Fruit fly (Drosophila melanogaster) whole organism, wandering third instar larva: ENCODE results near the gene RYa-R.

ENCODE experiments used
- CG32264 ChIP-seq: fragments of 200-800 bp; sonication (Bioruptor generic); optimal IDR thresholded peaks from 2 replicates; lab custom pipeline; 2016; ENCODE audit warnings: missing biosample characterization, missing genetic modification characterization
- HLH106 ChIP-seq: fragments of 200-800 bp; optimal IDR thresholded peaks from 3 replicates; lab custom pipeline; 2019; ENCODE audit warnings: missing biosample characterization, mild to moderate bottlenecking, missing genetic modification characterization, moderate library complexity
- OdsH ChIP-seq: fragments of 200-800 bp; sonication (Bioruptor generic); optimal IDR thresholded peaks from 2 replicates; lab custom pipeline; 2016; ENCODE audit warnings: missing biosample characterization, mild to moderate bottlenecking, missing genetic modification characterization
- Rel ChIP-seq, 2 experiments: fragments of 200-800 bp; sonication (Bioruptor generic) in 1 of 2; optimal IDR thresholded peaks; 2 replicates in 1 of 2; 3 replicates in 1 of 2; lab custom pipeline; 2016 to 2019; ENCODE audit warnings: mild to moderate bottlenecking in 2 of 2, missing biosample characterization in 2 of 2, missing genetic modification characterization in 2 of 2, moderate library complexity in 1 of 2
- br ChIP-seq: fragments of 200-800 bp; sonication (Bioruptor generic); optimal IDR thresholded peaks from 2 replicates; lab custom pipeline; 2016; ENCODE audit warnings: missing biosample characterization, missing genetic modification characterization
- dl ChIP-seq, 2 experiments: fragments of 175-275, 200-275 bp in 1 of 2; fragments of 200-275 bp in 1 of 2; sonication (Bioruptor generic); optimal IDR thresholded peaks; lab custom pipeline; 2018; ENCODE audit warnings: mild to moderate bottlenecking in 2 of 2, missing biosample characterization in 2 of 2, missing genetic modification characterization in 2 of 2, moderate library complexity in 2 of 2; ENCODE audit not compliant: partially characterized antibody in 2 of 2, insufficient read depth in 1 of 2
- fru ChIP-seq: fragments of 200-800 bp; sonication (Bioruptor generic); optimal IDR thresholded peaks from 3 replicates; lab custom pipeline; 2016; ENCODE audit warnings: missing biosample characterization, mild to moderate bottlenecking, missing genetic modification characterization
- h ChIP-seq: fragments of 200-800 bp; sonication (Bioruptor generic); optimal IDR thresholded peaks from 3 replicates; lab custom pipeline; 2016; ENCODE audit warnings: missing biosample characterization, mild to moderate bottlenecking, missing genetic modification characterization
- jim ChIP-seq: fragments of 175-275, 200-325 bp; sonication (Bioruptor generic); optimal IDR thresholded peaks from 2 replicates; lab custom pipeline; 2016; ENCODE audit warnings: missing biosample characterization, mild to moderate bottlenecking, missing genetic modification characterization
- pan ChIP-seq: fragments of >200 bp; optimal IDR thresholded peaks from 2 replicates; lab custom pipeline; 2017
- psq ChIP-seq: fragments of 200-800 bp; sonication (Bioruptor generic); optimal IDR thresholded peaks from 3 replicates; lab custom pipeline; 2017; ENCODE audit warnings: missing biosample characterization, mild to moderate bottlenecking, missing genetic modification characterization, moderate library complexity
- sv ChIP-seq: fragments of 200-800 bp; sonication (Bioruptor generic); optimal IDR thresholded peaks from 3 replicates; lab custom pipeline; 2016; ENCODE audit warnings: missing biosample characterization, missing genetic modification characterization
- tai ChIP-seq: sonication (Bioruptor generic); optimal IDR thresholded peaks from 2 replicates; lab custom pipeline; 2016; ENCODE audit warnings: missing biosample characterization, missing genetic modification characterization
- usp ChIP-seq: fragments of >200 bp; optimal IDR thresholded peaks from 2 replicates; lab custom pipeline; 2017; ENCODE audit warnings: missing biosample characterization, missing genetic modification characterization

- TF ChIP-seq Rel (GFP tag; optimal IDR thresholded peaks at IDR 0.05; lab: Kevin White, UChicago), result no peak
- no peak for TF ChIP-seq Rel (tag; optimal IDR thresholded peaks at IDR 0.05; lab: Kevin White, UChicago)
- TF ChIP-seq br (GFP tag; lab: Kevin White, UChicago), result no peak
- no peak for TF ChIP-seq h (GFP tag; lab: Kevin White, UChicago)
- TF ChIP-seq tai (GFP tag; lab: Kevin White, UChicago), result no peak
- TF ChIP-seq jim (GFP tag; lab: Kevin White, UChicago), result no peak
- no peak for TF ChIP-seq dl (GFP tag; optimal IDR thresholded peaks at IDR 0.05; lab: Kevin White, UChicago; ENCODE audit: insufficient read depth in 1 of 2, partially characterized antibody in 2 of 2)
- TF ChIP-seq HLH106 (tag; lab: Kevin White, UChicago), result no peak
- TF ChIP-seq psq (GFP tag; lab: Kevin White, UChicago), result no peak
- no peak for TF ChIP-seq fru (GFP tag; lab: Kevin White, UChicago)
- TF ChIP-seq OdsH (GFP tag; lab: Kevin White, UChicago), result no peak
- TF ChIP-seq usp, result no peak
- no peak for TF ChIP-seq CG32264 (GFP tag; lab: Kevin White, UChicago)
- no peak for TF ChIP-seq pan (lab: Kevin White, UChicago)
- TF ChIP-seq sv (GFP tag; lab: Kevin White, UChicago), result no peak
Measured at dm6 chr3R:27067362-27067761, 70.6 kb downstream of the RYa-R start.
